Fruit fly (Drosophila melanogaster) whole organism: ENCODE measurements around the gene CG10286.

Experiments used
- CG8478 ChIP-seq: fragments of >200 bp; optimal IDR thresholded peaks from 2 replicates; lab custom pipeline; 2018; ENCODE audit warnings: inconsistent platforms
- pan ChIP-seq: fragments of >200 bp; optimal IDR thresholded peaks from 2 replicates; lab custom pipeline; 2017
- usp ChIP-seq: fragments of >200 bp; optimal IDR thresholded peaks from 2 replicates; lab custom pipeline; 2017; ENCODE audit warnings: missing biosample characterization, missing genetic modification characterization, mixed read lengths

DNA sequence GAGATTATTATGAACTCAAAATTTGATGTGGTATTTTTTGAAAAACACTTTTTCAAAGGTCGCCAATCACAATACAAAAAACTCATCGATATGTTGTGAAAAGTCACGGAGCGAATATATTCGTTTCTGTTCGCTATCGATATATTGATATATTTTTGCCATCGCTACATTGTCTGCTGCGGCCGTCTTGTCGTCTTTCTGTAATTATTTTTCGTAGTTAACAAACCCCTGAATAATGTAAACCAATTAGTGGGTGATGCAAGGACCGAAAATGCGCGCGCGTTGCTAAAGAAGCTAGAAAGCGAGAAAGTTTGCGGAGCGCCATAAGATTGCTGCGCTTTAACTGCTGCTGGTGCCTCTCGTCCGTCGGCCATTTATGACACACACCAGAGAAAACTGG, 18.0 kb upstream of the CG10286 start, which contains the start of gene Pak:
- TF ChIP-seq CG8478 (lab: Kevin White, UChicago), result no peak
- no peak for TF ChIP-seq pan (lab: Kevin White, UChicago)
- no peak for TF ChIP-seq usp (GFP tag; lab: Kevin White, UChicago)
